Worm (Caenorhabditis elegans): ENCODE measurements around the gene fbxc-42.

ce11 chrII:960218-960617 lies 31.2 kb upstream of the fbxc-42 start, which contains the start of the genes C32B5.18 and C32B5.7:
- no peak for TF ChIP-seq let-526 (GFP tag; IDR thresholded peaks at IDR 0.05)
- TF ChIP-seq dpl-1 (GFP tag; optimal IDR thresholded peaks at IDR 0.05): no peak
